Worm (Caenorhabditis elegans) whole organism, L1 larva: ENCODE data around the gene F56C3.4.

Experiments used
- C04F5.9 ChIP-seq: sonication (generic microtip); optimal IDR thresholded peaks from 2 replicates; lab custom pipeline; 2016; ENCODE audit warnings: missing genetic modification characterization, missing compliant biosample characterization
- C34B4.2 ChIP-seq: sonication (generic microtip); optimal IDR thresholded peaks from 2 replicates; lab custom pipeline; 2017; ENCODE audit warnings: mild to moderate bottlenecking, missing genetic modification characterization, missing compliant biosample characterization
- F16B12.6 ChIP-seq: fragments of 150-350 bp; optimal IDR thresholded peaks from 2 replicates; lab custom pipeline; 2014; ENCODE audit warnings: missing biosample characterization, missing genetic modification characterization
- Y116A8C.19 ChIP-seq: sonication (generic microtip); optimal IDR thresholded peaks from 2 replicates; lab custom pipeline; 2016; ENCODE audit warnings: missing compliant biosample characterization, missing genetic modification characterization, borderline replicate concordance
- aha-1 ChIP-seq: fragments of 150-350 bp; optimal IDR thresholded peaks from 2 replicates; lab custom pipeline; 2014; ENCODE audit warnings: missing biosample characterization, missing genetic modification characterization
- ceh-63 ChIP-seq: fragments of 200-800 bp; sonication (Bioruptor generic); optimal IDR thresholded peaks from 2 replicates; lab custom pipeline; 2018; ENCODE audit warnings: mild to moderate bottlenecking, missing genetic modification characterization, missing compliant biosample characterization
- ces-1 ChIP-seq: fragments of 150-350 bp; optimal IDR thresholded peaks from 2 replicates; lab custom pipeline; 2014; ENCODE audit warnings: missing biosample characterization, missing genetic modification reagents, missing genetic modification characterization
- dsc-1 ChIP-seq: sonication (generic microtip); optimal IDR thresholded peaks from 2 replicates; lab custom pipeline; 2016; ENCODE audit warnings: mild to moderate bottlenecking, missing genetic modification characterization, missing compliant biosample characterization
- efl-3 ChIP-seq: fragments of 200-800 bp; sonication (Bioruptor generic); optimal IDR thresholded peaks from 2 replicates; lab custom pipeline; 2018; ENCODE audit warnings: mild to moderate bottlenecking, missing genetic modification characterization, missing compliant biosample characterization
- egl-13 ChIP-seq: sonication (generic microtip); optimal IDR thresholded peaks from 2 replicates; lab custom pipeline; 2016; ENCODE audit warnings: missing genotype, missing genetic modification reagents, missing genetic modification characterization, missing compliant biosample characterization
- elt-2 ChIP-seq: sonication (generic microtip); optimal IDR thresholded peaks from 2 replicates; lab custom pipeline; 2016; ENCODE audit warnings: missing genetic modification characterization, mild to moderate bottlenecking, inconsistent platforms, missing compliant biosample characterization, missing genetic modification reagents
- fkh-10 ChIP-seq: sonication (generic microtip); optimal IDR thresholded peaks from 2 replicates; lab custom pipeline; 2017; ENCODE audit warnings: missing biosample characterization, missing genetic modification reagents, missing genetic modification characterization
- fos-1 ChIP-seq: fragments of 150-350 bp; optimal IDR thresholded peaks from 2 replicates; lab custom pipeline; 2014; ENCODE audit warnings: missing biosample characterization, missing genetic modification characterization
- grh-1 ChIP-seq: fragments of 200-800 bp; sonication (Bioruptor generic); IDR thresholded peaks from 2 replicates; pipeline ENCODE4 v1.3.6; 2022; ENCODE audit warnings: missing genetic modification reagents, missing genetic modification characterization, missing compliant biosample characterization
- hlh-17 ChIP-seq: fragments of 200-800 bp; sonication (Bioruptor generic); optimal IDR thresholded peaks from 2 replicates; lab custom pipeline; 2018; ENCODE audit warnings: missing genetic modification characterization, mild to moderate bottlenecking, missing compliant biosample characterization, moderate library complexity, borderline replicate concordance
- hlh-4 ChIP-seq: sonication (generic microtip); optimal IDR thresholded peaks from 2 replicates; lab custom pipeline; 2016; ENCODE audit warnings: mild to moderate bottlenecking, missing genetic modification characterization, missing compliant biosample characterization
- hpl-2 ChIP-seq: fragments of 150-350 bp; optimal IDR thresholded peaks from 2 replicates; lab custom pipeline; 2014; ENCODE audit warnings: missing biosample characterization, missing genetic modification reagents, missing genetic modification characterization
- isw-1 ChIP-seq: fragments of 200-800 bp; sonication (Bioruptor generic); IDR thresholded peaks from 2 replicates; pipeline ENCODE4 v1.3.6; 2022; ENCODE audit warnings: missing genetic modification characterization, missing compliant biosample characterization
- lin-39 ChIP-seq: fragments of 150-350 bp; optimal IDR thresholded peaks from 2 replicates; lab custom pipeline; 2014; ENCODE audit warnings: missing biosample characterization, missing genetic modification reagents, missing genetic modification characterization
- lir-3 ChIP-seq: sonication (generic microtip); optimal IDR thresholded peaks from 2 replicates; lab custom pipeline; 2016; ENCODE audit warnings: mild to moderate bottlenecking, missing genetic modification characterization, moderate library complexity, missing compliant biosample characterization; ENCODE audit not compliant: poor library complexity
- lsy-2 ChIP-seq, 2 experiments: fragments of 150-350 bp; optimal IDR thresholded peaks; 2 replicates each; lab custom pipeline; 2014; ENCODE audit warnings: missing biosample characterization in 2 of 2, missing genetic modification characterization in 2 of 2
- mab-9 ChIP-seq: fragments of 200-800 bp; sonication (Bioruptor generic); IDR thresholded peaks from 2 replicates; pipeline ENCODE4 v1.3.6; 2022; ENCODE audit warnings: missing genetic modification reagents, missing genetic modification characterization, missing compliant biosample characterization
- mef-2 ChIP-seq: fragments of 150-350 bp; optimal IDR thresholded peaks from 2 replicates; lab custom pipeline; 2014; ENCODE audit warnings: missing biosample characterization, missing genetic modification characterization
- mep-1 ChIP-seq: fragments of 150-350 bp; optimal IDR thresholded peaks from 2 replicates; lab custom pipeline; 2014; ENCODE audit warnings: missing biosample characterization, missing genetic modification characterization
- nhr-11 ChIP-seq: fragments of 150-350 bp; optimal IDR thresholded peaks from 2 replicates; lab custom pipeline; 2014; ENCODE audit warnings: missing biosample characterization, missing genetic modification characterization
- nhr-19 ChIP-seq: fragments of 200-800 bp; sonication (Bioruptor generic); conservative IDR thresholded peaks from 2 replicates; pipeline ENCODE4 v1.3.6; 2022; ENCODE audit warnings: missing genetic modification characterization, missing compliant biosample characterization
- nhr-28 ChIP-seq: fragments of 150-350 bp; optimal IDR thresholded peaks from 2 replicates; lab custom pipeline; 2014; ENCODE audit warnings: missing biosample characterization, missing genetic modification characterization
- nhr-71 ChIP-seq: sonication (generic microtip); optimal IDR thresholded peaks from 2 replicates; lab custom pipeline; 2016; ENCODE audit warnings: mild to moderate bottlenecking, missing genetic modification characterization, moderate library complexity, missing compliant biosample characterization
- nhr-77 ChIP-seq: fragments of 150-350 bp; optimal IDR thresholded peaks from 2 replicates; lab custom pipeline; 2014; ENCODE audit warnings: missing biosample characterization, missing genetic modification characterization
- nhr-84 ChIP-seq: sonication (generic microtip); optimal IDR thresholded peaks from 2 replicates; lab custom pipeline; 2017; ENCODE audit warnings: missing biosample characterization, missing genetic modification characterization
- nhr-85 ChIP-seq: sonication (generic microtip); peaks from one replicate; lab custom pipeline; 2016; ENCODE audit warnings: missing genetic modification characterization, inconsistent platforms, missing compliant biosample characterization
- nhr-90 ChIP-seq: sonication (generic microtip); optimal IDR thresholded peaks from 2 replicates; lab custom pipeline; 2016; ENCODE audit warnings: mild to moderate bottlenecking, missing genetic modification characterization, missing compliant biosample characterization; ENCODE audit not compliant: poor library complexity
- snpc-4 ChIP-seq: fragments of 150-350 bp; optimal IDR thresholded peaks from 2 replicates; lab custom pipeline; 2014; ENCODE audit warnings: missing biosample characterization, missing genetic modification characterization
- sox-4 ChIP-seq: sonication (generic microtip); optimal IDR thresholded peaks from 2 replicates; lab custom pipeline; 2016; ENCODE audit warnings: missing genetic modification characterization, missing compliant biosample characterization
- sup-37 ChIP-seq: fragments of 200-800 bp; sonication (Bioruptor generic); optimal IDR thresholded peaks from 2 replicates; lab custom pipeline; 2018; ENCODE audit warnings: mild to moderate bottlenecking, missing genetic modification characterization, missing compliant biosample characterization
- tbx-2 ChIP-seq: sonication (generic microtip); optimal IDR thresholded peaks from 2 replicates; lab custom pipeline; 2016; ENCODE audit warnings: missing genetic modification characterization, missing compliant biosample characterization
- unc-130 ChIP-seq: fragments of 150-350 bp; optimal IDR thresholded peaks from 2 replicates; lab custom pipeline; 2017; ENCODE audit warnings: missing biosample characterization, missing genetic modification characterization, inconsistent platforms
- unc-62 ChIP-seq: fragments of 150-350 bp; optimal IDR thresholded peaks from 2 replicates; lab custom pipeline; 2014; ENCODE audit warnings: missing biosample characterization, missing genetic modification reagents, missing genetic modification characterization
- unc-98 ChIP-seq: fragments of 200-800 bp; sonication (Bioruptor generic); IDR thresholded peaks from 2 replicates; pipeline ENCODE4 v1.3.6; 2022; ENCODE audit warnings: missing genetic modification characterization, missing compliant biosample characterization
- vab-15 ChIP-seq: sonication (generic microtip); optimal IDR thresholded peaks from 2 replicates; lab custom pipeline; 2017; ENCODE audit warnings: missing genotype, mild to moderate bottlenecking, missing genetic modification characterization, missing compliant biosample characterization
- xbp-1 ChIP-seq: sonication (generic microtip); optimal IDR thresholded peaks from 2 replicates; lab custom pipeline; 2016; ENCODE audit warnings: missing genetic modification characterization, missing compliant biosample characterization
- ztf-11 ChIP-seq, 2 experiments: sonication (generic microtip); optimal IDR thresholded peaks; 2 replicates each; lab custom pipeline; 2016 to 2017; ENCODE audit warnings: missing genetic modification characterization in 2 of 2, missing biosample characterization in 1 of 2, missing compliant biosample characterization in 1 of 2
- ztf-4 ChIP-seq: fragments of 150-350 bp; optimal IDR thresholded peaks from 2 replicates; lab custom pipeline; 2014; ENCODE audit warnings: missing biosample characterization, missing genetic modification characterization

Gene F56C3.4

DNA sequence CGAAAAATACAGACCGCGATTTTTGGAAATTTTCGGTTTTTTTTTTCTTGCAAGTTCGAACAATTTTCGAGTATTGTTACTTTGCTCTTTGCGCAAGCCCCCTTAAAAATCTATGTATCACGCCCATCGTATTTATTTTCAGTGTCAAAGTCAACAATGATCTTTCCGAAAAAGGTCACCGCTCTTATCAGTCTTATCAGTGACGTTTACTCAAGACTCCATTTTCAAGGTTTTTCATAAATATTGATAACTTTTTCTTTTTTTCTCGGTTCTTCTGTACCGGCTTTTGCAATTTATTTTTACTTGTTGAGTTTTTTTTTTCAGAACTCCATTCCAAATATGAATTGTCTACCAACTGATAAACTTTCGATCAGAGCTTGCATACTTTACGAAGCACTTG is 11.2 kb upstream of the F56C3.4 start, which contains the start of gene fbxa-190:
fbxa-190 (plus strand) TSS at position 325 of the 400 bp plus-strand sequence.
- TF ChIP-seq elt-2 (tag; lab: Kevin White, UChicago) (peak; percentile 32), C34B4.2 (no peak), fos-1 (tag; lab: Kevin White, UChicago) (no peak), snpc-4 (tag; lab: Kevin White, UChicago) (no peak)

DNA sequence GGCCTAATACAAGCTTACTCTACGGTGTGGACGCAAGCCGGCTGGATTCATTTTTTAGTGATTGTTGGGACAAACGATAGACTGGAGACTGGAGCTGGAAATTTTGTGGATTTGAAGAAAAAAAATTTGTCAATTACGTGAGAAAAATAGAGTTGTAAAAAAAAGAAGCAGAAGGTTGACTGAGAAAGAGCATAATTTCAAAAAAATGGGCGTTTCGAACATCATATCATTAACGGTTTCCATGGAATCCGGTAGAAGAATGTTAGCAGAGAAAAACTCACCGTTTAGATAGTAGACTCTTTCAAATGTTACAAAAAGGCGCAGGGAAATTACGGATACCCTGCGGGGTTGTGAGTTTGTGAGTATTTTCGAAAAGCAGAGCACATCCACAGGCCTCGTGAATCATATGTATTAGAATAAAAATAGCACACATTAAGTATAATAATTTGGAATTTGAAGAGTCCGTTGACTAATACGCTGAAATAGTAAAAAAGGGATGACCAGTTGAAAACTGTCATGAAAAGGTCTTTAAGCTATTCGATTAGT is 10.3 kb upstream of the F56C3.4 start, which contains the start of gene F56C3.7:
F56C3.7 (minus strand) TSS at position 51 of the 546 bp plus-strand sequence.
- peak; percentile 51 for TF ChIP-seq dsc-1
- TF ChIP-seq sox-4 = no peak
- no peak for TF ChIP-seq fkh-10 (GFP tag; lab: Kevin White, UChicago)

DNA sequence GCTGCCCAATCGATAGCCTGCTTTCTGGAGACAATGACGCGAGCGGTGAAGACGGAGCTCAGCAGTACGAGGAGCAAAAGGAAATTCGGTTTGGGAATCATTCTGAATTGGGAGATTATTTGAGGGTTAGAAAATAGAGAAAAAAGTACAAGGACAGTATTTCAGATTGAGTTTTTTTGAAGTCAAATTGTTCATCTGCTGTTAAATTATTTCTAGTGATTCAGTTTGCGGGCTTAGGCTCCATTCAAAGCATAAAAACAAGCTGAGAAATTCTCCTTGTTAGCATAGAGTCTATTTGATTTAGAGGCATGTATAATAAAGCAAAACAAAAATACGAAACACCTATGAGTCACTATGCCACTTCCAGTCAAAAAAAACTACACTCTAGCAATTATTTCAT is 6.9 kb upstream of the F56C3.4 start, which contains the start of gene dgn-2:
dgn-2 (minus strand) TSS at position 101 of the 400 bp plus-strand sequence.
- TF ChIP-seq sox-4 = no peak
- no peak for TF ChIP-seq fkh-10 (GFP tag; lab: Kevin White, UChicago)
- no peak for TF ChIP-seq lir-3 (tag; lab: Kevin White, UChicago)
- no peak for TF ChIP-seq nhr-77 (tag; lab: Kevin White, UChicago)
- TF ChIP-seq unc-62 = no peak
- TF ChIP-seq elt-2 (tag; lab: Kevin White, UChicago) = no peak
- no peak for TF ChIP-seq hpl-2 (GFP tag; lab: Kevin White, UChicago)
- TF ChIP-seq nhr-84 (tag; lab: Kevin White, UChicago) = no peak
- no peak for TF ChIP-seq nhr-19
- TF ChIP-seq sup-37 (GFP tag; lab: Kevin White, UChicago) = no peak
- no peak for TF ChIP-seq ceh-63 (GFP tag; lab: Kevin White, UChicago)
- TF ChIP-seq hlh-17 (GFP tag; lab: Kevin White, UChicago) = no peak
- TF ChIP-seq aha-1 (tag; lab: Kevin White, UChicago) = no peak
- no peak for TF ChIP-seq hlh-4 (tag; lab: Kevin White, UChicago)
- no peak for TF ChIP-seq unc-130 (tag; lab: Kevin White, UChicago)
- TF ChIP-seq ztf-4 = no peak

DNA sequence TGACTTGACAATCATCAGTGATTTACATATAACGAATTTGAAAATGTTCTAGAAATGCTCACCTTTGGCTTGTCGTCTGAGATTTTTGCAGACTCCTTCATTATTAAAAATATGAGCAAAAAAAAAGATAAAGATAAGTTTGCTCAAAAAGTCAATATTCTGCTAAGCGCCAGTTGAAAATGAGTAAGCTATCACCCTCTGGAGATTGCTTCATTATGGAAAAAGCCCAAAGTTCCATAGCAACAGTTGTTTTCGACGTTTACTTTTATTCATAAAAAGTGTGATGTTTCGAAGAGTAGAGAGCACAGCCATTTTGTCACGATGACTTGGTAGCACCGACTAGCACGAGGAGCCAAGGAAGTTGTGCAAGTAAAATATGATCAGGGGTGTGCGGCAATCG is 2.2 kb downstream of the F56C3.4 start, which contains the start of gene F56C3.3:
F56C3.3 (minus strand) TSS at position 101 of the 400 bp plus-strand sequence.
- TF ChIP-seq F16B12.6 (tag; lab: Kevin White, UChicago) (no peak), nhr-71 (no peak), sox-4 (no peak), dsc-1 (no peak), lin-39 (tag; lab: Kevin White, UChicago) (no peak), lsy-2 (tag; optimal IDR thresholded peaks at IDR 0.05; lab: Kevin White, UChicago) (no peak), nhr-11 (no peak), tbx-2 (tag; lab: Kevin White, UChicago) (no peak), mep-1 (tag; lab: Kevin White, UChicago) (no peak), lir-3 (tag; lab: Kevin White, UChicago) (no peak), C04F5.9 (tag; lab: Kevin White, UChicago) (no peak), hpl-2 (GFP tag; lab: Kevin White, UChicago) (no peak), mef-2 (tag; lab: Kevin White, UChicago) (no peak), isw-1 (GFP tag; lab: Robert Waterston, UW) (no peak), nhr-77 (tag; lab: Kevin White, UChicago) (no peak), Y116A8C.19 (tag; lab: Kevin White, UChicago) (no peak)

DNA sequence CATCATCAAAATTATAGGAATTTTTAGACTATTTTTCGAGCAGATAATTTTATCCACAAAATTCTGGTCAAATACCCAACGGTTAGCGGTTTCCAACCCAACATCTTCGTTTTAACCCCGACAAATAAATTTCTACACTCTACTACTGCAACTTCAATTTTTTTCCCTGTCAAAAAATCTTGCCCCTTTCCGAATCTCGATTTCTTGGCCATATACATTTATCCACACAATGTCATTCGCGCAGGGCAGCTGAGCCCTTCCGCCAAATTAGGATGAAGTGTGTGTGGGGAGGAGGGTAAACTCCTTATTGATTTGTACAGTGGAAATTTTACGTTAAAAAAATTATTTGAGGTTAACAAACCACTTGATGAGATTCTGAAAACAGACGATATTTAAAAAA is 15.7 kb downstream of the F56C3.4 start:
- peak; percentile 99 for TF ChIP-seq dsc-1
- peak; percentile 94 for TF ChIP-seq nhr-11
- TF ChIP-seq egl-13 (tag; lab: Kevin White, UChicago) = peak; percentile 94
- peak; percentile 94 for TF ChIP-seq nhr-71
- TF ChIP-seq lin-39 (tag; lab: Kevin White, UChicago) = peak; percentile 93
- TF ChIP-seq sox-4 = peak; percentile 96
- peak; percentile 71 for TF ChIP-seq unc-98 (GFP tag; lab: Robert Waterston, UW)
- peak; percentile 80 for TF ChIP-seq grh-1
- TF ChIP-seq C34B4.2 = no peak
- peak; percentile 98 for TF ChIP-seq nhr-90 (tag; lab: Kevin White, UChicago)
- TF ChIP-seq hlh-17 (GFP tag; lab: Kevin White, UChicago) = no peak
- peak; percentile 45 to 84 for TF ChIP-seq ztf-11 (tag; optimal IDR thresholded peaks at IDR 0.05; lab: Kevin White, UChicago)
- peak; percentile 96 for TF ChIP-seq ztf-4
- TF ChIP-seq mab-9 (GFP tag; lab: Robert Waterston, UW) = peak; percentile 90
- peak; percentile 64 for TF ChIP-seq vab-15 (tag; lab: Kevin White, UChicago)
- TF ChIP-seq nhr-85 (tag; lab: Kevin White, UChicago) = peak; percentile 90
- TF ChIP-seq efl-3 (GFP tag; lab: Kevin White, UChicago) = peak; percentile 82
- TF ChIP-seq xbp-1 = peak; percentile 89
- TF ChIP-seq nhr-28 (tag; lab: Kevin White, UChicago) = no peak
- peak; percentile 86 for TF ChIP-seq ces-1 (GFP tag; lab: Kevin White, UChicago)
